Worm (Caenorhabditis elegans): ENCODE measurements around the gene mrt-2.

DNA sequence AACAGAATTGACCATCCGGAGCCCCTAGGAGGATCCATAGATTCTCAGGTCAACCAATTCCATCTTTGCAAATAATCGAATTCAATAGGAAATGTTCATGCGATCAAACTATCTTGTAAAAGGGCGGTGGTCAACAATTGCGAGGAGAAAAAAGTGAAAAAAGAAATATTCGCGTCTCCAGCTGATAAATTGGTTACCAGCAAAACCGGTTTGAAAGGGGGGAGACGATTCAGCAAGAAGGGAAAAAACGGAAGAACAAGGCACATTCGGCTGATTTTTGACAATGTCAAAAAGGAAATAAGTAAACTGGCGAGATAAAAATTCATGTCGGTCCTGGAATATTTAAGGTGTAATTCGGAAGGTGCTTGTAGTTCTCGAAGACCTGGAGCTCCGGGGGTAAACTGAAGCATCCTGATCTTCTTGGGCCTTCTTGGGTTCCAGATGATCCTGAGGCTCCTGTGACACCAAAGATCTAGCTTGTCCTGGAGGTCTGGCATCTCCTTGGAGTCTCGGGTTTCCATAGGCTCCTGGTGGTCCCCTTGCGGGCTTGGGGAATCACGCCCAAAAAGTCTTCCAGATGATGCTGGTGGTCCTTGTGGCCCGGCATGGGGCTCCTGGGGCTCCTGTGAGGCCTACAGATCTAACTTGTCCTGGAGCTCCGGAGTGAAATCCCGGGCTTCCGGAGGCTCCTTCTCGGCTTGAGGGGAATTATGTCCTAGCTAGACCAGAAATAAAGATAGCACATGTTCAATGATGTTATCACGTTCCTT lies 43.4 kb upstream of the mrt-2 start:
- no peak for TF ChIP-seq lin-15B (tag; optimal IDR thresholded peaks at IDR 0.05)
- TF ChIP-seq snpc-4 (tag; optimal IDR thresholded peaks at IDR 0.05), result no peak
- TF ChIP-seq nhr-67 (tag; optimal IDR thresholded peaks at IDR 0.05), result no peak
- TF ChIP-seq fos-1 (tag; optimal IDR thresholded peaks at IDR 0.05), result no peak
- TF ChIP-seq mdl-1 (tag; optimal IDR thresholded peaks at IDR 0.05), result no peak
- TF ChIP-seq aly-2 (tag; optimal IDR thresholded peaks at IDR 0.05), result no peak
- TF ChIP-seq lsy-12 (tag; optimal IDR thresholded peaks at IDR 0.05), result no peak
- TF ChIP-seq ztf-11 (tag; optimal IDR thresholded peaks at IDR 0.05), result no peak
- no peak for TF ChIP-seq unc-62 (GFP tag; optimal IDR thresholded peaks at IDR 0.05)
